Fruit fly (Drosophila melanogaster): ENCODE data around the gene Sgs8.

Sgs8 gene

DNA sequence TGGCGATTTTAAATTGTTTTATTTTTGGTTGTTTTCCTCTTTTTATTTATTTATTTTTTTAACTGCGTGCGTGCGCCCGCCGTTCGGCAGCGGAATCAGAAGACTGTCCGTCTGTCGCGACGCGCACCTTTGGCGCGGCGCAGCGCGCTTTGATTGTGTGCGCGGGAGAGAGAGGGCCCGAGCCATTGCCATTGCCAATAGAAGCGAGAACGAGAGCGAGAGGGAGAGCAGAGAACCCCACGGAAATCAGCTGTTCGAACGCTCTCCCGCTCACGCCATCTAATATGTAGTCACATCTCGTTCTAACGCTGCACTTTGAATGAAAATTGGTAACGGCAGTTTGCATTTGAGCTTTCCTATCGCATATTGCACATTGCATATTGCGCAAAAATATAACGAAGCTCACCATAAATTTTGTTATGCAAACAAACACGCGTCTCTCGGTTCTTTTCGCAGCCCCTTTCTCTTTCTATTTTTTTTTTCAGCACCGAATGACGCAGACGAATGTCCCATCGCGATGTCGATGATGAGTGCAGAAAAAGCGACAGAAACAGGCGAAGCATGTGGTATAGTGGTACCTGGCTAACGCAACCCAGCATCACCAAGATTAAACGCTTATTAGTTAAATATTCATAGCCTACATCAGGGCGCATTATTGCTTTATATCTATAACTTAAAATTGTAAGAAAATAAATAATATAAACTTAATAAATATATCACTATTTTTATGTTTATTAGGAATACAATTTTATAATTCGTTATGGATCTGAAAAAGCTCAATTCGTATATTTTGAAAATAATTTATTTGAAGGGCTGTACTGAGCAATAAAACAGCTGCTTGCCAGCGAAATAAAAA lies 25.4 kb upstream of the Sgs8 start (continued):
- peak; percentile 30 for TF ChIP-seq CG34376 (GFP tag; optimal IDR thresholded peaks at IDR 0.05)
- TF ChIP-seq CG13775 (GFP tag; optimal IDR thresholded peaks at IDR 0.05) = peak; percentile 13
- TF ChIP-seq ssp (GFP tag; IDR thresholded peaks at IDR 0.05) = no peak
- TF ChIP-seq Hsf (GFP tag; optimal IDR thresholded peaks at IDR 0.05) = no peak
- TF ChIP-seq CG11504 (tag; optimal IDR thresholded peaks at IDR 0.05) = peak; percentile 17
- no peak for TF ChIP-seq en (GFP tag; optimal IDR thresholded peaks at IDR 0.05)
- TF ChIP-seq CG12391 (tag; optimal IDR thresholded peaks at IDR 0.05) = peak; percentile 24
- TF ChIP-seq Myb (GFP tag; optimal IDR thresholded peaks at IDR 0.05) = no peak
- no peak for TF ChIP-seq sima (GFP tag; optimal IDR thresholded peaks at IDR 0.05)
- peak; percentile 29; the same call in 1 of the 3 replicates for TF ChIP-seq Dbx (GFP tag; IDR thresholded peaks at IDR 0.05)
- no peak for TF ChIP-seq Poxn (GFP tag; IDR thresholded peaks at IDR 0.05)
- no peak for TF ChIP-seq otp (GFP tag; IDR thresholded peaks at IDR 0.05)
- TF ChIP-seq CG17612 (GFP tag; IDR thresholded peaks at IDR 0.05) = no peak
- TF ChIP-seq CG32767 (GFP tag; IDR thresholded peaks at IDR 0.05) = no peak
- TF ChIP-seq tna (GFP tag; IDR thresholded peaks at IDR 0.05; ENCODE audit: partially characterized antibody) = no peak
- TF ChIP-seq gt (GFP tag; IDR thresholded peaks at IDR 0.05) = no peak
- TF ChIP-seq Ada2b (GFP tag; IDR thresholded peaks at IDR 0.05) = no peak
- no peak for TF ChIP-seq wdn (GFP tag; IDR thresholded peaks at IDR 0.05)
- TF ChIP-seq Trl (optimal IDR thresholded peaks at IDR 0.05) = peak; percentile 75 to 87
- TF ChIP-seq Trl (GFP tag; optimal IDR thresholded peaks at IDR 0.05) = no peak
- no peak for TF ChIP-seq HmgZ (tag; optimal IDR thresholded peaks at IDR 0.05)
- TF ChIP-seq CG5180 (GFP tag; optimal IDR thresholded peaks at IDR 0.05) = no peak
- TF ChIP-seq CG2120 (GFP tag; optimal IDR thresholded peaks at IDR 0.05) = no peak
- peak; percentile 40 for TF ChIP-seq MTF-1 (GFP tag; optimal IDR thresholded peaks at IDR 0.05; ENCODE audit: borderline replicate concordance)
- peak; percentile 28; the same call in 1 of the 2 replicates for TF ChIP-seq hbn (GFP tag; IDR thresholded peaks at IDR 0.05; ENCODE audit: partially characterized antibody)
- TF ChIP-seq CG9727 (GFP tag; optimal IDR thresholded peaks at IDR 0.05) = no peak
- TF ChIP-seq br (optimal IDR thresholded peaks at IDR 0.05) = no peak
- TF ChIP-seq twi (tag; optimal IDR thresholded peaks at IDR 0.05) = no peak
- no peak for TF ChIP-seq ro (GFP tag; IDR thresholded peaks at IDR 0.05)
- TF ChIP-seq ewg (GFP tag; optimal IDR thresholded peaks at IDR 0.05) = no peak
- TF ChIP-seq Med (GFP tag) = peak; percentile 78
- no peak for TF ChIP-seq HLH4C (GFP tag; IDR thresholded peaks at IDR 0.05; ENCODE audit: partially characterized antibody)
- TF ChIP-seq sug (tag; optimal IDR thresholded peaks at IDR 0.05) = no peak
- TF ChIP-seq h (optimal IDR thresholded peaks at IDR 0.05) = no peak
- no peak for TF ChIP-seq tx (GFP tag; optimal IDR thresholded peaks at IDR 0.05)
- no peak for TF ChIP-seq Atf3 (GFP tag; optimal IDR thresholded peaks at IDR 0.05)
- peak; percentile 29 for TF ChIP-seq Usf (GFP tag; optimal IDR thresholded peaks at IDR 0.05)
- no peak for TF ChIP-seq pnt (GFP tag; optimal IDR thresholded peaks at IDR 0.05)
- TF ChIP-seq CG14965 (GFP tag; optimal IDR thresholded peaks at IDR 0.05; ENCODE audit: borderline replicate concordance) = no peak
- TF ChIP-seq CG14860 (GFP tag; IDR thresholded peaks at IDR 0.05; ENCODE audit: partially characterized antibody) = no peak
- peak; percentile 33 for TF ChIP-seq CG17385 (GFP tag; optimal IDR thresholded peaks at IDR 0.05)
- TF ChIP-seq CG2116 (GFP tag; optimal IDR thresholded peaks at IDR 0.05) = no peak
- no peak for TF ChIP-seq croc (GFP tag; conservative IDR thresholded peaks at IDR 0.05)
- no peak for TF ChIP-seq YL-1 (GFP tag; optimal IDR thresholded peaks at IDR 0.05)
- TF ChIP-seq dpn (GFP tag; optimal IDR thresholded peaks at IDR 0.05) = peak in 1 of 2 experiments; percentile 5
- TF ChIP-seq TFAM (GFP tag; optimal IDR thresholded peaks at IDR 0.05) = no peak
- no peak for TF ChIP-seq pum (GFP tag; optimal IDR thresholded peaks at IDR 0.05)
- TF ChIP-seq her (GFP tag; optimal IDR thresholded peaks at IDR 0.05) = no peak
- TF ChIP-seq CG17912 (GFP tag; optimal IDR thresholded peaks at IDR 0.05) = no peak
- TF ChIP-seq Hr78 (GFP tag; optimal IDR thresholded peaks at IDR 0.05) = no peak
